Worm (Caenorhabditis elegans): ENCODE data around the gene Y38E10A.35.

DNA sequence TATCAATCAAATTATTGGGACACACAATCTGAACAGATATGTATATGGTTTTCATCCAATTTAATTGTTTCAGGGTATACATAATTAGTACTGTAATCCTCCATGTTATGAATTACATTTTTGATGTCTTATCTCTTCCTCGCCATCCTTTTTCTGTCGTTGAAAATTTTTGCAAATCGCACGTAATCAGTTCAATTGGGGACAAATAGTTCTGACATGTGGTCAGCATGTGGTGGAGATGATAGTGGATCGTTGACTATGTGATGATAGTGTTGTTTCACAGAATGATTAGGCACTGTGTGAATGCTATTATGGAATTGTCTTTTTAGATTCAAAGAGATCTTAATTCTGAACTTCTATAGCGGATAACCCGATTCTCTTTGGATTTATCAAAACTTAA lies 42.8 kb upstream of the Y38E10A.35 start:
- TF ChIP-seq ceh-13 (GFP tag; optimal IDR thresholded peaks at IDR 0.05) = no peak
- TF ChIP-seq B0310.2 (tag; optimal IDR thresholded peaks at IDR 0.05) = no peak
- no peak for TF ChIP-seq tbx-37 (GFP tag; conservative IDR thresholded peaks at IDR 0.05)
- TF ChIP-seq ama-1 (optimal IDR thresholded peaks at IDR 0.05) = no peak
- no peak for TF ChIP-seq hnd-1 (tag; optimal IDR thresholded peaks at IDR 0.05)
- TF ChIP-seq aly-1 (tag; optimal IDR thresholded peaks at IDR 0.05) = no peak
- no peak for TF ChIP-seq sea-1 (GFP tag; conservative IDR thresholded peaks at IDR 0.05)
- no peak for TF ChIP-seq flt-1 (GFP tag; IDR thresholded peaks at IDR 0.05)
- TF ChIP-seq hmg-4 (GFP tag; optimal IDR thresholded peaks at IDR 0.05) = no peak
- TF ChIP-seq scrt-1 (GFP tag; IDR thresholded peaks at IDR 0.05) = no peak
- no peak for TF ChIP-seq ets-7 (tag; optimal IDR thresholded peaks at IDR 0.05)
- TF ChIP-seq hmbx-1 (tag; optimal IDR thresholded peaks at IDR 0.05) = no peak
- TF ChIP-seq pes-1 (GFP tag; IDR thresholded peaks at IDR 0.05) = no peak
